Fruit fly (Drosophila melanogaster): ENCODE results near the gene CG2202.

CG2202 gene

DNA sequence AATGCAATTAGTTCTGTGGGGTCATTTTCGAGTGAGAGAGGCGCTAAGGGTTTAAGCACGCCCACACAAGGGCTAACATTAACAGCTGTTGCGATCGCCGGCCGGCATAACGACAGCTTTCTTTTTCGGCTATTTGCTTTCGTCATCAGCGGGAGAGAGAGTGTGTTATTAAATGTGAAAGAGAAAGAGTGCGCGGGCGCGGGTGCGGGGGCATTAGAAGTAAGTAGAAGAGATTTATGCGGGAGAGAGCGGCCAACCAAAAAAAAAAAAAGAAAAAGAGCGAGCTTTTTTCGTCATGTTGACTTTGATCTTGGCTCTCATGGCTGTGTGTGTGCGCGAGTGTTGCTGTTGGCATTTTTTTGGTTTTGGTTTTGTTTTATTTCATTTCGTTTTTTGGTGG is 34.4 kb upstream of the CG2202 start (continued):
- no peak for TF ChIP-seq Hmr (GFP tag; optimal IDR thresholded peaks at IDR 0.05)
- peak in 1 of 2 experiments; percentile 59 for TF ChIP-seq crp (GFP tag; optimal IDR thresholded peaks at IDR 0.05)
- TF ChIP-seq ap (GFP tag; IDR thresholded peaks at IDR 0.05): no peak
- no peak for TF ChIP-seq jumu (GFP tag; optimal IDR thresholded peaks at IDR 0.05)
- no peak for TF ChIP-seq CG6765 (GFP tag; optimal IDR thresholded peaks at IDR 0.05)
- peak; percentile 29 for TF ChIP-seq CG34376 (GFP tag; optimal IDR thresholded peaks at IDR 0.05)
- TF ChIP-seq tin (GFP tag; optimal IDR thresholded peaks at IDR 0.05): no peak
- TF ChIP-seq Trl (optimal IDR thresholded peaks at IDR 0.05): peak; percentile 80 to 87
- TF ChIP-seq Trl (GFP tag; optimal IDR thresholded peaks at IDR 0.05): peak; percentile 6
- TF ChIP-seq luna (GFP tag; optimal IDR thresholded peaks at IDR 0.05): no peak
- TF ChIP-seq Dbx (GFP tag; IDR thresholded peaks at IDR 0.05): no peak
- peak; percentile 47 for TF ChIP-seq CG12769 (tag; optimal IDR thresholded peaks at IDR 0.05)
- TF ChIP-seq sd (tag; optimal IDR thresholded peaks at IDR 0.05): peak; percentile 51
- TF ChIP-seq wek (GFP tag; optimal IDR thresholded peaks at IDR 0.05): no peak
- TF ChIP-seq Drgx (GFP tag; IDR thresholded peaks at IDR 0.05): peak; percentile 49
- TF ChIP-seq z (GFP tag; IDR thresholded peaks at IDR 0.05): peak; percentile 84
- TF ChIP-seq hbn (GFP tag; IDR thresholded peaks at IDR 0.05; ENCODE audit: partially characterized antibody): no peak
- TF ChIP-seq E2f2 (GFP tag; IDR thresholded peaks at IDR 0.05): no peak
- no peak for TF ChIP-seq CG13424 (tag; optimal IDR thresholded peaks at IDR 0.05)
- no peak for TF ChIP-seq usp (GFP tag; optimal IDR thresholded peaks at IDR 0.05)
- no peak for TF ChIP-seq CG6254 (GFP tag; optimal IDR thresholded peaks at IDR 0.05)
- no peak for TF ChIP-seq HLH3B (GFP tag; IDR thresholded peaks at IDR 0.05)
- TF ChIP-seq Spps (tag; optimal IDR thresholded peaks at IDR 0.05): no peak
- peak; percentile 7 for TF ChIP-seq ash1 (GFP tag; optimal IDR thresholded peaks at IDR 0.05)
- peak; percentile 12 for TF ChIP-seq lab (GFP tag; optimal IDR thresholded peaks at IDR 0.05)
- TF ChIP-seq CG9437 (GFP tag; optimal IDR thresholded peaks at IDR 0.05): no peak
- peak; percentile 23 for TF ChIP-seq cg (GFP tag; optimal IDR thresholded peaks at IDR 0.05)
- no peak for TF ChIP-seq CG13894 (tag; optimal IDR thresholded peaks at IDR 0.05)
- TF ChIP-seq sug (tag; optimal IDR thresholded peaks at IDR 0.05): peak; percentile 26
- peak; percentile 73 for TF ChIP-seq Med (GFP tag)
- no peak for TF ChIP-seq run (tag; optimal IDR thresholded peaks at IDR 0.05)
- TF ChIP-seq so (GFP tag; IDR thresholded peaks at IDR 0.05): no peak
- TF ChIP-seq Sry-β (GFP tag; optimal IDR thresholded peaks at IDR 0.05): no peak
- no peak for TF ChIP-seq CG12071 (GFP tag; optimal IDR thresholded peaks at IDR 0.05)
- TF ChIP-seq CG3281 (GFP tag; optimal IDR thresholded peaks at IDR 0.05): no peak
- no peak for TF ChIP-seq CG30403 (GFP tag; optimal IDR thresholded peaks at IDR 0.05)
- TF ChIP-seq CG3163 (GFP tag; optimal IDR thresholded peaks at IDR 0.05): peak; percentile 87
- TF ChIP-seq CG32772 (GFP tag; IDR thresholded peaks at IDR 0.05): peak; percentile 30; the same call in 1 of the 2 replicates
- no peak for TF ChIP-seq unc-4 (GFP tag; IDR thresholded peaks at IDR 0.05; ENCODE audit: partially characterized antibody)
- no peak for TF ChIP-seq tna (GFP tag; IDR thresholded peaks at IDR 0.05; ENCODE audit: partially characterized antibody)
- no peak for TF ChIP-seq CG17361 (GFP tag; IDR thresholded peaks at IDR 0.05)
- peak; percentile 26 for TF ChIP-seq Blimp-1 (GFP tag; optimal IDR thresholded peaks at IDR 0.05)
- peak; percentile 34; the same call in 1 of the 2 replicates for TF ChIP-seq vvl (GFP tag; IDR thresholded peaks at IDR 0.05)
- TF ChIP-seq CG8388 (GFP tag; optimal IDR thresholded peaks at IDR 0.05): no peak
- no peak for TF ChIP-seq Abd-B (GFP tag; optimal IDR thresholded peaks at IDR 0.05)
- no peak for TF ChIP-seq CG1602 (GFP tag; optimal IDR thresholded peaks at IDR 0.05)
- peak; percentile 63; the same call in 2 of the 3 replicates for TF ChIP-seq sr (GFP tag; IDR thresholded peaks at IDR 0.05)
- TF ChIP-seq CHES-1-like (GFP tag; optimal IDR thresholded peaks at IDR 0.05): no peak
- TF ChIP-seq CG12744 (GFP tag; optimal IDR thresholded peaks at IDR 0.05): no peak
- TF ChIP-seq slp2 (GFP tag; optimal IDR thresholded peaks at IDR 0.05): no peak
- TF ChIP-seq CG1233 (GFP tag; optimal IDR thresholded peaks at IDR 0.05): no peak
